Worm (Caenorhabditis elegans) whole organism, young adult: Measurements from ENCODE around the gene srz-1.

Experiments used
- T07F8.4 ChIP-seq: sonication (generic microtip); optimal IDR thresholded peaks from 2 replicates; lab custom pipeline; 2016; ENCODE audit warnings: mild to moderate bottlenecking, missing genetic modification characterization, moderate library complexity, missing compliant biosample characterization
- Y79H2A.3 ChIP-seq: fragments of 200-800 bp; sonication (Bioruptor generic); conservative IDR thresholded peaks from 2 replicates; pipeline ENCODE4 v1.3.6; 2022; ENCODE audit warnings: missing genetic modification reagents, missing genetic modification characterization, missing compliant biosample characterization
- ama-1 ChIP-seq, 3 experiments: fragments of 150-350 bp in 1 of 3; sonication (generic microtip) in 2 of 3; optimal IDR thresholded peaks; 2 replicates each; lab custom pipeline; 2014 to 2018; ENCODE audit warnings: missing biosample characterization in 2 of 3, missing genetic modification characterization in 2 of 3, missing genetic modification reagents in 2 of 3
- bed-2 ChIP-seq: fragments of 200-800 bp; sonication (Bioruptor generic); IDR thresholded peaks from 2 replicates; pipeline ENCODE4 v1.3.6; 2022; ENCODE audit warnings: missing genetic modification reagents, missing genetic modification characterization, missing compliant biosample characterization
- ceh-91 ChIP-seq: fragments of 200-800 bp; sonication (Bioruptor generic); IDR thresholded peaks from 2 replicates; pipeline ENCODE4 v1.3.6; 2022; ENCODE audit warnings: missing genetic modification reagents, missing genetic modification characterization, missing compliant biosample characterization
- efl-1 ChIP-seq: fragments of 150-350 bp; optimal IDR thresholded peaks from 2 replicates; lab custom pipeline; 2014; ENCODE audit warnings: missing biosample characterization, missing genetic modification reagents, missing genetic modification characterization
- hrde-1 ChIP-seq: sonication (generic microtip); optimal IDR thresholded peaks from 2 replicates; lab custom pipeline; 2016; ENCODE audit warnings: missing genetic modification characterization, mild to moderate bottlenecking, missing compliant biosample characterization, moderate library complexity, missing genotype, missing genetic modification reagents, borderline replicate concordance
- hsf-1 ChIP-seq: fragments of 200-800 bp; sonication (Bioruptor generic); IDR thresholded peaks from 2 replicates; pipeline ENCODE4 v1.3.6; 2022; ENCODE audit warnings: missing genetic modification reagents, missing genetic modification characterization, missing compliant biosample characterization
- mcd-1 ChIP-seq: fragments of 200-800 bp; sonication (Bioruptor generic); IDR thresholded peaks from 2 replicates; pipeline ENCODE4 v1.3.6; 2022; ENCODE audit warnings: missing genetic modification reagents, missing genetic modification characterization, missing compliant biosample characterization
- nfyb-1 ChIP-seq: fragments of 200-800 bp; sonication (Bioruptor generic); IDR thresholded peaks from 2 replicates; pipeline ENCODE4 v1.3.6; 2022; ENCODE audit warnings: missing genetic modification reagents, missing genetic modification characterization, missing compliant biosample characterization
- pha-4 ChIP-seq: fragments of 150-350 bp; sonication (generic microtip); optimal IDR thresholded peaks from 2 replicates; lab custom pipeline; 2014; ENCODE audit warnings: missing biosample characterization, missing genetic modification reagents, missing genetic modification characterization
- repo-1 ChIP-seq: sonication (generic microtip); optimal IDR thresholded peaks from 2 replicates; lab custom pipeline; 2017; ENCODE audit warnings: mild to moderate bottlenecking, missing genetic modification characterization, missing compliant biosample characterization
- unc-130 ChIP-seq: sonication (generic microtip); optimal IDR thresholded peaks from 2 replicates; lab custom pipeline; 2016; ENCODE audit warnings: missing genetic modification reagents, missing genetic modification characterization, missing compliant biosample characterization

DNA sequence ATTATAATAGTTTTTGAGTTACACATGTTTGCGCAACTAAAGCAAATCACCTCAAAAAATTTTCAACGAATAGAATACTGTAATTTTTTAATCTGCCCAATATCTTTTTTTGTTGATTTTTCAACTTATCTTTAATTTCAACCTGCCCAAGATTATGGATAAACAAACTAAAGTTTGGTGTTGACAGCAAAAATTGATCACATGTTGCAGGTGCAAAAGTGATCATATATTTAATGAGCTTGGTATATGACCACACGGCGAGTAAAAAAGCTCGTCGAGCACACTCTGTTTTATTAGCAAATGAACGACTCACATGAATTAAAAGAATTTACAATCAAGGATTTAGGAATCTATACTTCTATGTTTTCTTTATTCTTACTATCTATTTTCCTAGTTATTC lies at the start of gene srz-1:
- TF ChIP-seq repo-1 (no peak), hrde-1 (tag; lab: Kevin White, UChicago) (no peak), ama-1 (optimal IDR thresholded peaks at IDR 0.05; lab: Kevin White, UChicago) (no peak), ama-1 (GFP tag; optimal IDR thresholded peaks at IDR 0.05; lab: Kevin White, UChicago) (no peak), pha-4 (tag; lab: Kevin White, UChicago) (no peak), Y79H2A.3 (no peak), T07F8.4 (tag; lab: Kevin White, UChicago) (no peak), ceh-91 (GFP tag; lab: Robert Waterston, UW) (no peak), nfyb-1 (GFP tag; lab: Robert Waterston, UW) (no peak), efl-1 (GFP tag; lab: Kevin White, UChicago) (no peak), unc-130 (GFP tag; lab: Kevin White, UChicago) (no peak), hsf-1 (no peak), mcd-1 (GFP tag; lab: Robert Waterston, UW) (no peak), bed-2 (no peak)
